Fruit fly (Drosophila melanogaster) whole organism, embryonic: ENCODE results near the gene CG31897.
A peak's percentile ranks its signal among the peaks of the same experiment; 100 is the strongest.

Experiments
- B-H1 ChIP-seq: fragments of 200-800 bp; sonication (Bioruptor generic); IDR thresholded peaks from 3 replicates; pipeline ENCODE4 v1.3.6; 2022; ENCODE audit warnings: missing biosample characterization, missing genetic modification characterization
- CG10959 ChIP-seq: fragments of 200-800 bp; sonication (Bioruptor generic); IDR thresholded peaks from 2 replicates; pipeline ENCODE4 v1.3.6; 2022; ENCODE audit warnings: missing biosample characterization, missing genetic modification characterization
- CG11398 ChIP-seq: fragments of 200-800 bp; sonication (Bioruptor generic); optimal IDR thresholded peaks from 2 replicates; lab custom pipeline; 2016; ENCODE audit warnings: missing biosample characterization, missing genetic modification characterization
- CG12071 ChIP-seq: fragments of 200-800 bp; sonication (Bioruptor generic); optimal IDR thresholded peaks from 3 replicates; lab custom pipeline; 2018; ENCODE audit warnings: missing biosample characterization, mild to moderate bottlenecking, missing genetic modification characterization
- CG15011 ChIP-seq: fragments of 200-800 bp; sonication (Bioruptor generic); optimal IDR thresholded peaks from 3 replicates; lab custom pipeline; 2018; ENCODE audit warnings: missing biosample characterization, mild to moderate bottlenecking, missing genetic modification characterization
- CG15696 ChIP-seq: fragments of 200-800 bp; sonication (Bioruptor generic); optimal IDR thresholded peaks from 2 replicates; lab custom pipeline; 2019; ENCODE audit warnings: missing biosample characterization, mild to moderate bottlenecking, missing genetic modification characterization, moderate library complexity
- CG1647 ChIP-seq: fragments of 200-800 bp; sonication (Bioruptor generic); optimal IDR thresholded peaks from 3 replicates; lab custom pipeline; 2016; ENCODE audit warnings: missing biosample characterization, missing genetic modification characterization
- CG17361 ChIP-seq: fragments of 200-800 bp; sonication (Bioruptor generic); IDR thresholded peaks from 3 replicates; pipeline ENCODE4 v1.3.6; 2022; ENCODE audit warnings: missing biosample characterization, missing genetic modification characterization
- CG17385 ChIP-seq: fragments of 200-800 bp; sonication (Bioruptor generic); optimal IDR thresholded peaks from 3 replicates; lab custom pipeline; 2018; ENCODE audit warnings: missing biosample characterization, mild to moderate bottlenecking, missing genetic modification characterization
- CG18262 ChIP-seq: fragments of 200-800 bp; optimal IDR thresholded peaks from 3 replicates; lab custom pipeline; 2019; ENCODE audit warnings: missing biosample characterization, mild to moderate bottlenecking, missing genetic modification characterization, moderate library complexity
- CG2120 ChIP-seq: fragments of 200-800 bp; sonication (Bioruptor generic); optimal IDR thresholded peaks from 3 replicates; lab custom pipeline; 2016; ENCODE audit warnings: missing biosample characterization, missing genetic modification characterization
- CG31441 ChIP-seq: fragments of 200-800 bp; sonication (Bioruptor generic); IDR thresholded peaks from 2 replicates; pipeline ENCODE4 v1.3.6; 2022; ENCODE audit warnings: missing biosample characterization, missing genetic modification characterization
- CG3407 ChIP-seq: fragments of 200-800 bp; sonication (Bioruptor generic); optimal IDR thresholded peaks from 2 replicates; lab custom pipeline; 2018; ENCODE audit warnings: missing biosample characterization, mild to moderate bottlenecking, missing genetic modification characterization
- CG3847 ChIP-seq: fragments of 200-800 bp; sonication (Bioruptor generic); IDR thresholded peaks from 2 replicates; pipeline ENCODE4 v1.3.6; 2022; ENCODE audit warnings: missing biosample characterization, missing genetic modification characterization
- CG4282 ChIP-seq: fragments of 200-800 bp; sonication (Bioruptor generic); optimal IDR thresholded peaks from 2 replicates; lab custom pipeline; 2016; ENCODE audit warnings: missing biosample characterization, missing genetic modification characterization
- CG6254 ChIP-seq: fragments of 200-800 bp; sonication (Bioruptor generic); optimal IDR thresholded peaks from 3 replicates; lab custom pipeline; 2017; ENCODE audit warnings: mild to moderate bottlenecking, missing biosample characterization, missing genetic modification reagents, missing genetic modification characterization
- CG6272 ChIP-seq: fragments of 200-800 bp; sonication (Bioruptor generic); IDR thresholded peaks from 2 replicates; pipeline ENCODE4 v1.3.6; 2022; ENCODE audit warnings: missing biosample characterization, missing genetic modification characterization
- CrebB ChIP-seq: fragments of 200-800 bp; sonication (Bioruptor generic); optimal IDR thresholded peaks from 3 replicates; lab custom pipeline; 2018; ENCODE audit warnings: missing biosample characterization, mild to moderate bottlenecking, missing genetic modification characterization
- Dfd ChIP-seq, 2 experiments: fragments of >200 bp; optimal IDR thresholded peaks; 2 replicates each; lab custom pipeline; 2017; ENCODE audit warnings: missing biosample characterization in 2 of 2, missing genetic modification characterization in 2 of 2
- Hand ChIP-seq: fragments of 200-800 bp; sonication (Bioruptor generic); optimal IDR thresholded peaks from 2 replicates; lab custom pipeline; 2017; ENCODE audit warnings: mild to moderate bottlenecking, missing biosample characterization, missing genetic modification reagents, missing genetic modification characterization
- HmgD ChIP-seq: fragments of 200-800 bp; sonication (Bioruptor generic); optimal IDR thresholded peaks from 3 replicates; lab custom pipeline; 2016; ENCODE audit warnings: missing biosample characterization, missing genetic modification characterization
- Hmx ChIP-seq: fragments of 200-800 bp; sonication (Bioruptor generic); optimal IDR thresholded peaks from 2 replicates; lab custom pipeline; 2016; ENCODE audit warnings: missing biosample characterization, missing genetic modification characterization
- Hr39 ChIP-seq: fragments of >200 bp; optimal IDR thresholded peaks from 2 replicates; lab custom pipeline; 2017
- Hr78 ChIP-seq, 2 experiments: fragments of 200-800 bp in 1 of 2; fragments of >200 bp in 1 of 2; sonication (Bioruptor generic) in 1 of 2; optimal IDR thresholded peaks; 2 replicates each; lab custom pipeline; 2017 to 2019; ENCODE audit warnings: missing biosample characterization in 2 of 2, missing genetic modification characterization in 2 of 2, mild to moderate bottlenecking in 1 of 2, moderate library complexity in 1 of 2
- Lpt ChIP-seq: fragments of >200 bp; optimal IDR thresholded peaks from 2 replicates; lab custom pipeline; 2018; ENCODE audit warnings: missing biosample characterization, missing genetic modification characterization
- Max ChIP-seq: fragments of 200-800 bp; sonication (Bioruptor generic); optimal IDR thresholded peaks from 2 replicates; lab custom pipeline; 2016; ENCODE audit warnings: missing biosample characterization, mild to moderate bottlenecking, missing genetic modification characterization
- PHDP ChIP-seq: fragments of 200-800 bp; sonication (Bioruptor generic); optimal IDR thresholded peaks from 3 replicates; lab custom pipeline; 2018; ENCODE audit warnings: missing biosample characterization, mild to moderate bottlenecking, missing genetic modification characterization, moderate library complexity
- Pdp1 ChIP-seq, 2 experiments: fragments of 200-800 bp; sonication (Bioruptor generic); optimal IDR thresholded peaks; 3 replicates each; lab custom pipeline; 2016; ENCODE audit warnings: missing biosample characterization in 2 of 2, missing genetic modification characterization in 2 of 2, mild to moderate bottlenecking in 1 of 2, moderate library complexity in 1 of 2
- Scr ChIP-seq: fragments of 200-800 bp; sonication (Bioruptor generic); IDR thresholded peaks from 2 replicates; pipeline ENCODE4 v1.3.6; 2022; ENCODE audit warnings: missing biosample characterization, missing genetic modification characterization; ENCODE audit not compliant: partially characterized antibody
- chif ChIP-seq, 2 experiments: fragments of 200-800 bp; sonication (Bioruptor generic); optimal IDR thresholded peaks; 3 replicates each; lab custom pipeline; 2016; ENCODE audit warnings: missing biosample characterization in 2 of 2, missing genetic modification characterization in 2 of 2
- fd102C ChIP-seq: fragments of 200-800 bp; sonication (Bioruptor generic); optimal IDR thresholded peaks from 2 replicates; lab custom pipeline; 2018; ENCODE audit warnings: missing biosample characterization, mild to moderate bottlenecking, missing genetic modification characterization, moderate library complexity
- ftz-f1 ChIP-seq: fragments of 200-800 bp; sonication (Bioruptor generic); optimal IDR thresholded peaks from 2 replicates; lab custom pipeline; 2016; ENCODE audit warnings: missing biosample characterization, missing genetic modification characterization
- gem ChIP-seq: fragments of 200-800 bp; sonication (Bioruptor generic); optimal IDR thresholded peaks from 2 replicates; lab custom pipeline; 2019; ENCODE audit warnings: missing biosample characterization, mild to moderate bottlenecking, missing genetic modification characterization, moderate library complexity
- grau ChIP-seq: fragments of 200-800 bp; optimal IDR thresholded peaks from 3 replicates; lab custom pipeline; 2019; ENCODE audit warnings: missing biosample characterization, mild to moderate bottlenecking, missing genetic modification characterization, moderate library complexity
- grn ChIP-seq: fragments of 200-800 bp; sonication (Bioruptor generic); optimal IDR thresholded peaks from 3 replicates; lab custom pipeline; 2017; ENCODE audit warnings: missing biosample characterization, missing genetic modification characterization
- ham ChIP-seq: fragments of 200-800 bp; sonication (Bioruptor generic); IDR thresholded peaks from 2 replicates; pipeline ENCODE4 v1.3.6; 2022; ENCODE audit warnings: missing biosample characterization, missing genetic modification characterization
- hb ChIP-seq: fragments of 200-800 bp; sonication (Bioruptor generic); IDR thresholded peaks from 3 replicates; pipeline ENCODE4 v1.3.6; 2022; ENCODE audit warnings: missing biosample characterization, missing genetic modification characterization; ENCODE audit not compliant: partially characterized antibody
- hth ChIP-seq: fragments of >200 bp; optimal IDR thresholded peaks from 2 replicates; lab custom pipeline; 2017; ENCODE audit warnings: inconsistent platforms
- insv ChIP-seq, 2 experiments: fragments of 200-800 bp; sonication (Bioruptor generic); optimal IDR thresholded peaks; 3 replicates each; lab custom pipeline; 2016 to 2018; ENCODE audit warnings: missing biosample characterization in 2 of 2, missing genetic modification characterization in 2 of 2
- kay ChIP-seq: fragments of 200-800 bp; sonication (Bioruptor generic); optimal IDR thresholded peaks from 2 replicates; lab custom pipeline; 2016; ENCODE audit warnings: missing biosample characterization, missing genetic modification characterization
- knrl ChIP-seq: fragments of 200-800 bp; sonication (Bioruptor generic); IDR thresholded peaks from 3 replicates; pipeline ENCODE4 v1.3.6; 2022; ENCODE audit warnings: missing biosample characterization, missing genetic modification characterization; ENCODE audit not compliant: partially characterized antibody
- prd ChIP-seq, 3 experiments: fragments of >200 bp in 2 of 3; fragments of 200-800 bp in 1 of 3; sonication (Bioruptor generic) in 1 of 3; optimal IDR thresholded peaks in 2 of 3; IDR thresholded peaks in 1 of 3; 2 replicates in 2 of 3; 3 replicates in 1 of 3; pipeline versions ENCODE4 v1.3.6 to Lab custom; 2017 to 2022; ENCODE audit warnings: missing biosample characterization in 1 of 3, missing genetic modification characterization in 1 of 3
- ro ChIP-seq: fragments of 200-800 bp; sonication (Bioruptor generic); IDR thresholded peaks from 2 replicates; pipeline ENCODE4 v1.3.6; 2022; ENCODE audit warnings: missing biosample characterization, missing genetic modification characterization
- slou ChIP-seq: fragments of 200-800 bp; sonication (Bioruptor generic); optimal IDR thresholded peaks from 3 replicates; lab custom pipeline; 2016; ENCODE audit warnings: missing biosample characterization, missing genetic modification characterization
- stwl ChIP-seq: fragments of 200-800 bp; sonication (Bioruptor generic); optimal IDR thresholded peaks from 3 replicates; lab custom pipeline; 2018; ENCODE audit warnings: missing biosample characterization, mild to moderate bottlenecking, missing genetic modification characterization, moderate library complexity
- tgo ChIP-seq: fragments of 200-800 bp; sonication (Bioruptor generic); IDR thresholded peaks from 3 replicates; pipeline ENCODE4 v1.3.6; 2022; ENCODE audit warnings: missing biosample characterization, missing genetic modification characterization
- tio ChIP-seq: fragments of 200-800 bp; sonication (Bioruptor generic); optimal IDR thresholded peaks from 2 replicates; lab custom pipeline; 2017; ENCODE audit warnings: missing biosample characterization, missing genetic modification characterization, inconsistent platforms
- tll ChIP-seq, 2 experiments: fragments of 200-800 bp in 1 of 2; fragments of >200 bp in 1 of 2; sonication (Bioruptor generic) in 1 of 2; optimal IDR thresholded peaks; 2 replicates each; lab custom pipeline; 2017 to 2019; ENCODE audit warnings: missing biosample characterization in 2 of 2, missing genetic modification characterization in 2 of 2, mild to moderate bottlenecking in 1 of 2, moderate library complexity in 1 of 2
- trh ChIP-seq: fragments of 200-800 bp; sonication (Bioruptor generic); optimal IDR thresholded peaks from 2 replicates; lab custom pipeline; 2016; ENCODE audit warnings: missing biosample characterization, missing genetic modification characterization
- yki ChIP-seq: fragments of >200 bp; optimal IDR thresholded peaks from 3 replicates; lab custom pipeline; 2018
- zfh2 ChIP-seq: fragments of 200-800 bp; sonication (Bioruptor generic); optimal IDR thresholded peaks from 2 replicates; lab custom pipeline; 2016; ENCODE audit warnings: missing biosample characterization, missing genetic modification characterization

The CG31897 gene

DNA sequence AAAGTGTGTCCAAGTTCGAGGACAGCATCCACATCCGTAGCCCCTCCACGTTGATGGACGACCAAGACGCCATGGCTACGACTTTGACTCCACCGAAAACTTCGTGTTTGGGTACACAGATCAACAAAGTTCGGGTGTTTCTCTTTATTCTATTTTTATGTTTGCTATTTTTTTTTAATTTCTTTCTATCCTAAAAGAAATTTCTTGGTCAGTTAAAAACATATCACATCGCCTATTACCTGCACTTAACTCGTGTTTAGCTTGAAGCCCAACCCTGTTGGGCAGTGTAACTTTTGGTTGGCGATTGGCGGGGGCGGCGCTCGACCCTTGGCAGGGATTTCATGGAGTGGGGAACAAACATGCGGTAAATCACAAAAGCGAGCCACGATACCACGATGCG lies 31.2 kb downstream of the CG31897 start (continued):
- TF ChIP-seq CG17361 (peak; percentile 59), Pdp1 (GFP tag; optimal IDR thresholded peaks at IDR 0.05; lab: Kevin White, UChicago) (peak in 1 of 2 experiments; percentile 22), ftz-f1 (GFP tag; lab: Kevin White, UChicago) (no peak), Scr (GFP tag; lab: Robert Waterston, UW) (no peak), hb (GFP tag; lab: Robert Waterston, UW) (no peak), grau (peak; percentile 27), tgo (GFP tag; lab: Robert Waterston, UW) (peak; percentile 73), CG15696 (tag; lab: Kevin White, UChicago) (no peak), insv (GFP tag; optimal IDR thresholded peaks at IDR 0.05; lab: Kevin White, UChicago) (no peak), hth (lab: Kevin White, UChicago) (no peak), Max (peak; percentile 13), kay (GFP tag; lab: Kevin White, UChicago) (no peak), ro (GFP tag; lab: Robert Waterston, UW) (no peak), CG4282 (no peak), grn (GFP tag; lab: Kevin White, UChicago) (no peak), CG2120 (GFP tag; lab: Kevin White, UChicago) (peak; percentile 19), CG3407 (GFP tag; lab: Kevin White, UChicago) (peak; percentile 9), Dfd (GFP tag; optimal IDR thresholded peaks at IDR 0.05; lab: Kevin White, UChicago) (no peak), tll (GFP tag; optimal IDR thresholded peaks at IDR 0.05; lab: Kevin White, UChicago) (no peak), CG12071 (GFP tag; lab: Kevin White, UChicago) (peak; percentile 32), CrebB (tag; lab: Kevin White, UChicago) (no peak), HmgD (no peak), prd (optimal IDR thresholded peaks at IDR 0.05; lab: Kevin White, UChicago) (no peak), prd (GFP tag; IDR thresholded peaks at IDR 0.05; lab: Robert Waterston, UW) (peak; percentile 77), Hr39 (lab: Kevin White, UChicago) (no peak), tio (no peak), CG10959 (GFP tag; lab: Robert Waterston, UW) (no peak), CG3847 (GFP tag; lab: Robert Waterston, UW) (peak; percentile 55), CG1647 (GFP tag; lab: Kevin White, UChicago) (peak; percentile 19), Lpt (GFP tag; lab: Kevin White, UChicago) (no peak), trh (GFP tag; lab: Kevin White, UChicago) (no peak), gem (tag; lab: Kevin White, UChicago) (peak; percentile 66), Hand (no peak), ham (no peak), Hr78 (GFP tag; optimal IDR thresholded peaks at IDR 0.05; lab: Kevin White, UChicago) (no peak), knrl (GFP tag; lab: Robert Waterston, UW) (no peak), slou (GFP tag; lab: Kevin White, UChicago) (no peak), chif (GFP tag; optimal IDR thresholded peaks at IDR 0.05; lab: Kevin White, UChicago) (peak in 1 of 2 experiments; percentile 24), fd102C (GFP tag; lab: Kevin White, UChicago) (no peak), zfh2 (GFP tag; lab: Kevin White, UChicago) (no peak), stwl (tag; lab: Kevin White, UChicago) (no peak), CG15011 (GFP tag; lab: Kevin White, UChicago) (no peak), PHDP (tag; lab: Kevin White, UChicago) (no peak), B-H1 (GFP tag; lab: Robert Waterston, UW) (peak; percentile 18; the same call in 1 of the 3 replicates), yki (no peak), CG6254 (peak; percentile 71), CG31441 (peak; percentile 73), Hmx (GFP tag; lab: Kevin White, UChicago) (no peak), CG11398 (no peak), CG18262 (tag; lab: Kevin White, UChicago) (peak; percentile 59), CG6272 (GFP tag; lab: Robert Waterston, UW) (peak; percentile 57), CG17385 (GFP tag; lab: Kevin White, UChicago) (peak; percentile 23)
